Worm (Caenorhabditis elegans): ENCODE results near the gene wht-2.

DNA sequence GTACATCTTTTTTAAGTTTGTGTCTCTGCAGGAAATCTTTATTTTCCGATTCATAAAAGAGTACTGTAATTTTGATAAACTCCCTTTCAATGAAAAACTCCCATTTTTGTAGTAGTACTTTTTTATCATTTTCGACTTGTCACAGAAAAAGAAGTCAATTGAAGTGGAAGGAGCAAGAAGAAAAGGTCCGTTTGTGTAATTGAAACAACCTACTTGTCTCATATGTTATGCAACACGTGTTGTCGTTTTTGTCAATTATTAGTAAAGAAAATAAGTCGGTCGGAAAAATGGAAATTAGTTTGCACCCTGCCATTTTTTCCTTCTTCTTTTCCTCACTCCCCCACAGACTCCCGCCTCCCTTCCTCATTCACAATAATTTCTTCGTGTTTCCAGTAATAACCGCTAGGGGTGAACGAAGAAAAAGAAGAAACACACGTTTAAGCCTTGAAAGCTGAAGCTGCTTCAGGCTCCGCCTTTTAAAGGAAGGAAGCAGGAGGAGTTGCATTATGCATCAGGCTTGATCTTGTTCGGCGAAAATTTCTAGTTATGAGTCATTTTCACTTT, 11.5 kb upstream of the wht-2 start:
- TF ChIP-seq unc-62 (GFP tag; optimal IDR thresholded peaks at IDR 0.05) (no peak), bed-2 (GFP tag; IDR thresholded peaks at IDR 0.05) (no peak), T26A5.8 (tag; optimal IDR thresholded peaks at IDR 0.05) (no peak), nhr-179 (tag; optimal IDR thresholded peaks at IDR 0.05) (no peak), sea-2 (GFP tag; IDR thresholded peaks at IDR 0.05) (no peak), akir-1 (GFP tag; optimal IDR thresholded peaks at IDR 0.05) (no peak), ama-1 (optimal IDR thresholded peaks at IDR 0.05) (no peak), ama-1 (GFP tag; optimal IDR thresholded peaks at IDR 0.05) (no peak), ccch-3 (GFP tag; optimal IDR thresholded peaks at IDR 0.05) (no peak), lag-1 (GFP tag; IDR thresholded peaks at IDR 0.05) (no peak), gei-17 (GFP tag; optimal IDR thresholded peaks at IDR 0.05) (no peak), hmg-20 (GFP tag; IDR thresholded peaks at IDR 0.05) (no peak), let-526 (GFP tag; IDR thresholded peaks at IDR 0.05) (no peak), ceh-27 (GFP tag; optimal IDR thresholded peaks at IDR 0.05) (no peak)
